Worm (Caenorhabditis elegans): ENCODE measurements around the gene vps-15.

Gene vps-15

ce11 chrII:11915770-11916554, at the start of gene vps-15, which contains the start of gene hmg-12:
vps-15 (minus strand) TSS chrII:11915852.
hmg-12 (plus strand) TSS chrII:11916513.
- TF ChIP-seq hmg-11 (tag; optimal IDR thresholded peaks at IDR 0.05) (peak; percentile 67), nhr-28 (tag; optimal IDR thresholded peaks at IDR 0.05) (no peak), lin-15B (tag; optimal IDR thresholded peaks at IDR 0.05) (peak; percentile 54), unc-62 (GFP tag; optimal IDR thresholded peaks at IDR 0.05) (no peak), nfya-1 (tag; optimal IDR thresholded peaks at IDR 0.05; ENCODE audit: insufficient read depth) (peak; percentile 24), ZK546.5 (tag; optimal IDR thresholded peaks at IDR 0.05) (peak; percentile 11), elt-3 (tag; optimal IDR thresholded peaks at IDR 0.05) (no peak)

ce11 chrII:11964847-11965246, 49.2 kb upstream of the vps-15 start:
- TF ChIP-seq ama-1 (optimal IDR thresholded peaks at IDR 0.05) (peak; percentile 65), sea-2 (GFP tag; optimal IDR thresholded peaks at IDR 0.05) (no peak), lsy-12 (tag; optimal IDR thresholded peaks at IDR 0.05) (peak; percentile 10), unc-39 (tag; optimal IDR thresholded peaks at IDR 0.05) (no peak), nhr-67 (tag; optimal IDR thresholded peaks at IDR 0.05) (no peak), ceh-16 (tag; optimal IDR thresholded peaks at IDR 0.05) (no peak)

- TF ChIP-seq unc-39 (tag; optimal IDR thresholded peaks at IDR 0.05) (no peak), nfya-1 (tag; optimal IDR thresholded peaks at IDR 0.05; ENCODE audit: insufficient read depth) (peak; percentile 79)
Observed at ce11 chrII:11963132-11963630, 47.5 kb upstream of the vps-15 start.

ce11 chrII:11962083-11962482, 46.4 kb upstream of the vps-15 start, which contains the start of the genes W03C9.1 and W03C9.2:
W03C9.1 (minus strand) TSS chrII:11962128.
W03C9.2 (plus strand) TSS chrII:11962368.
- peak; percentile 11 for TF ChIP-seq lin-15B (tag; optimal IDR thresholded peaks at IDR 0.05)
- no peak for TF ChIP-seq ztf-4 (tag; optimal IDR thresholded peaks at IDR 0.05)

ce11 chrII:11960596-11961217, 45.1 kb upstream of the vps-15 start:
- TF ChIP-seq skn-1 (tag; optimal IDR thresholded peaks at IDR 0.05), result no peak
- TF ChIP-seq mml-1 (tag; optimal IDR thresholded peaks at IDR 0.05), result no peak
- no peak for TF ChIP-seq daf-12 (tag; optimal IDR thresholded peaks at IDR 0.05)
- no peak for TF ChIP-seq nhr-25 (tag; optimal IDR thresholded peaks at IDR 0.05)
- peak; percentile 36 for TF ChIP-seq ceh-82 (tag; optimal IDR thresholded peaks at IDR 0.05)
- TF ChIP-seq lsy-12 (tag; optimal IDR thresholded peaks at IDR 0.05), result peak; percentile 88
- TF ChIP-seq nhr-43 (tag; optimal IDR thresholded peaks at IDR 0.05; ENCODE audit: poor library complexity, severe bottlenecking), result peak; percentile 55
- TF ChIP-seq nfya-1 (tag; optimal IDR thresholded peaks at IDR 0.05; ENCODE audit: insufficient read depth), result peak; percentile 62
- TF ChIP-seq pqm-1 (tag; optimal IDR thresholded peaks at IDR 0.05), result no peak
- peak; percentile 36 for TF ChIP-seq ceh-28 (tag; optimal IDR thresholded peaks at IDR 0.05)
- no peak for TF ChIP-seq mdl-1 (tag; optimal IDR thresholded peaks at IDR 0.05)
- TF ChIP-seq nhr-12 (tag; optimal IDR thresholded peaks at IDR 0.05), result no peak
- peak; percentile 38 for TF ChIP-seq snpc-4 (tag; optimal IDR thresholded peaks at IDR 0.05)
- no peak for TF ChIP-seq ama-1 (optimal IDR thresholded peaks at IDR 0.05)
- no peak for TF ChIP-seq nhr-67 (tag; optimal IDR thresholded peaks at IDR 0.05)
- TF ChIP-seq egl-27 (tag; optimal IDR thresholded peaks at IDR 0.05), result no peak
- no peak for TF ChIP-seq ceh-9 (tag; optimal IDR thresholded peaks at IDR 0.05)
- TF ChIP-seq fos-1 (tag; optimal IDR thresholded peaks at IDR 0.05), result no peak
- peak; percentile 57 for TF ChIP-seq elt-2 (tag; optimal IDR thresholded peaks at IDR 0.05)
- peak in 1 of 3 experiments; percentile 31 for TF ChIP-seq elt-3 (tag; optimal IDR thresholded peaks at IDR 0.05)
- peak; percentile 22 for TF ChIP-seq ztf-4 (tag; optimal IDR thresholded peaks at IDR 0.05)
- TF ChIP-seq ceh-16 (tag; optimal IDR thresholded peaks at IDR 0.05), result no peak
- no peak for TF ChIP-seq unc-62 (GFP tag; optimal IDR thresholded peaks at IDR 0.05)
- TF ChIP-seq nhr-23 (tag; optimal IDR thresholded peaks at IDR 0.05), result peak; percentile 12
- TF ChIP-seq R02D3.7 (tag; optimal IDR thresholded peaks at IDR 0.05), result peak; percentile 68
- TF ChIP-seq pha-4 (tag; optimal IDR thresholded peaks at IDR 0.05), result peak; percentile 73
- no peak for TF ChIP-seq unc-39 (tag; optimal IDR thresholded peaks at IDR 0.05)
- TF ChIP-seq nhr-77 (tag; optimal IDR thresholded peaks at IDR 0.05), result no peak
- peak; percentile 66 for TF ChIP-seq sea-2 (GFP tag; optimal IDR thresholded peaks at IDR 0.05)
- no peak for TF ChIP-seq ZK546.5 (tag; optimal IDR thresholded peaks at IDR 0.05)
- peak; percentile 80 for TF ChIP-seq tbx-2 (tag; optimal IDR thresholded peaks at IDR 0.05)
- TF ChIP-seq aly-2 (tag; optimal IDR thresholded peaks at IDR 0.05), result no peak
- TF ChIP-seq fkh-2 (tag; optimal IDR thresholded peaks at IDR 0.05), result no peak
- no peak for TF ChIP-seq egl-5 (tag; optimal IDR thresholded peaks at IDR 0.05)
- TF ChIP-seq nhr-11 (tag; optimal IDR thresholded peaks at IDR 0.05), result no peak
- peak; percentile 89 for TF ChIP-seq lin-39 (tag; optimal IDR thresholded peaks at IDR 0.05)
- peak; percentile 27 for TF ChIP-seq jun-1 (tag; optimal IDR thresholded peaks at IDR 0.05)

Measured in whole organism, L3 larva.